Fruit fly (Drosophila melanogaster): ENCODE data around the gene CG45064.

dm6 chrX:14893872-14894271 is 11.5 kb upstream of the CG45064 start:
- TF ChIP-seq h (optimal IDR thresholded peaks at IDR 0.05) (no peak), Sin3A (optimal IDR thresholded peaks at IDR 0.05) (no peak), psq (optimal IDR thresholded peaks at IDR 0.05) (no peak), Myc (optimal IDR thresholded peaks at IDR 0.05) (no peak), ttk (optimal IDR thresholded peaks at IDR 0.05) (no peak)

Measured in Kc167 (cell line).